Worm (Caenorhabditis elegans): Measurements from ENCODE around the gene trd-1.

ce11 chrIII:7357356-7357755 lies 28.7 kb upstream of the trd-1 start, which contains the start of gene F08F8.10:
- TF ChIP-seq lin-13 (GFP tag; optimal IDR thresholded peaks at IDR 0.05): no peak
- peak; percentile 33 for TF ChIP-seq unc-130 (tag; optimal IDR thresholded peaks at IDR 0.05)
- TF ChIP-seq dsc-1 (tag; optimal IDR thresholded peaks at IDR 0.05): peak; percentile 5
- peak in 1 of 3 experiments; percentile 18 for TF ChIP-seq ceh-82 (tag; optimal IDR thresholded peaks at IDR 0.05)
- TF ChIP-seq egl-27 (tag; optimal IDR thresholded peaks at IDR 0.05): no peak
- no peak for TF ChIP-seq skn-1 (tag; optimal IDR thresholded peaks at IDR 0.05)
- no peak for TF ChIP-seq fos-1 (tag; optimal IDR thresholded peaks at IDR 0.05)
- TF ChIP-seq snpc-4 (tag; optimal IDR thresholded peaks at IDR 0.05): no peak
- TF ChIP-seq ama-1 (optimal IDR thresholded peaks at IDR 0.05): no peak
- no peak for TF ChIP-seq hlh-17 (GFP tag; optimal IDR thresholded peaks at IDR 0.05; ENCODE audit: borderline replicate concordance)
- no peak for TF ChIP-seq ces-1 (GFP tag; optimal IDR thresholded peaks at IDR 0.05)

All from whole organism, L1 larva.